Fruit fly (Drosophila melanogaster) whole organism, pupa: ENCODE results near the gene Nopp140.

Experiments
- CG9948 ChIP-seq: fragments of 200-800 bp; sonication (Bioruptor generic); optimal IDR thresholded peaks from 2 replicates; lab custom pipeline; 2018; ENCODE audit warnings: missing biosample characterization, mild to moderate bottlenecking, missing genetic modification characterization, moderate library complexity
- D1 ChIP-seq: fragments of 200-800 bp; sonication (Bioruptor generic); optimal IDR thresholded peaks from 2 replicates; lab custom pipeline; 2018; ENCODE audit warnings: missing biosample characterization, mild to moderate bottlenecking, missing genetic modification characterization, moderate library complexity
- EcR ChIP-seq: fragments of 200-800 bp; sonication (Bioruptor generic); optimal IDR thresholded peaks from 3 replicates; lab custom pipeline; 2019; ENCODE audit warnings: missing biosample characterization, missing genetic modification characterization, mild to moderate bottlenecking, moderate library complexity, missing genetic modification reagents
- Pif1B ChIP-seq: fragments of 200-800 bp; sonication (Bioruptor generic); optimal IDR thresholded peaks from 3 replicates; lab custom pipeline; 2016; ENCODE audit warnings: missing biosample characterization, missing genetic modification characterization
- fd96Ca ChIP-seq: fragments of 200-800 bp; sonication (Bioruptor generic); IDR thresholded peaks from 3 replicates; pipeline ENCODE4 v1.3.6; 2022; ENCODE audit warnings: missing biosample characterization, missing genetic modification characterization

DNA sequence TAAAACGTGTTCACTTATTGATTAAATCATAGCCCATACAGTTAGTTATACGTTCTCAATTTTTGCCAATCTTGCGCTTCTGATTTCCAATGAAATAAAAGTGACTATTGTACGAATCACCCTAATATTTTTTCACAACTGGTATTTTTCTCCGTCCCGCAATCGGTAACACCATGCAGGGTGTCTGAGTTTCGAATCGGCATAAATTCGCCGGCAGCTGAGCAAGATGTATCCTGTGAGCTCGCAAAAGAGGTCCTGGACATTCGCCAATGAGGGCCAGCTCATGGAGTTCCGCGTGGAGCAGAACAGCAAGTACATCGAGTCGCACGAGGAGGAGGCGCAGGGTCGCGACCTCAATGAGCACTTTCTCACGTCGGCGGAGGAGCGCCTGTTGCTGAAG is 10.8 kb upstream of the Nopp140 start, which contains the start of gene CycH:
- TF ChIP-seq D1: no peak
- TF ChIP-seq CG9948 (tag; lab: Kevin White, UChicago): no peak
- TF ChIP-seq Pif1B (GFP tag; lab: Kevin White, UChicago): no peak
- no peak for TF ChIP-seq EcR (GFP tag; lab: Kevin White, UChicago)
- no peak for TF ChIP-seq fd96Ca
